Fruit fly (Drosophila melanogaster): ENCODE results near the gene Nlp.
A peak's percentile ranks its signal among the peaks of the same experiment; 100 is the strongest.

Nlp gene

dm6 chr3R:29995035-29995434 lies 9.6 kb upstream of the Nlp start, which contains the start of the genes CG7903 and Sas-6 (continued):
- TF ChIP-seq MESR4 (GFP tag; optimal IDR thresholded peaks at IDR 0.05) (peak; percentile 71), cad (GFP tag; optimal IDR thresholded peaks at IDR 0.05) (no peak), Opbp (GFP tag; IDR thresholded peaks at IDR 0.05; ENCODE audit: partially characterized antibody) (peak; percentile 60; the same call in 1 of the 3 replicates), fu2 (GFP tag; optimal IDR thresholded peaks at IDR 0.05) (no peak), trem (tag; optimal IDR thresholded peaks at IDR 0.05) (peak; percentile 33), CG14710 (tag; optimal IDR thresholded peaks at IDR 0.05) (peak; percentile 33), bigmax (GFP tag; optimal IDR thresholded peaks at IDR 0.05) (no peak), CG7963 (GFP tag; IDR thresholded peaks at IDR 0.05; ENCODE audit: partially characterized antibody) (peak; percentile 71; the same call in 2 of the 3 replicates), nmo (GFP tag; optimal IDR thresholded peaks at IDR 0.05) (peak; percentile 20), Sin3A (optimal IDR thresholded peaks at IDR 0.05) (peak; percentile 63), Dll (GFP tag; IDR thresholded peaks at IDR 0.05; ENCODE audit: partially characterized antibody) (peak; percentile 73), lov (optimal IDR thresholded peaks at IDR 0.05) (no peak), lov (GFP tag; IDR thresholded peaks at IDR 0.05) (no peak), pzg (GFP tag; optimal IDR thresholded peaks at IDR 0.05) (peak; percentile 74), CG10209 (GFP tag; optimal IDR thresholded peaks at IDR 0.05) (no peak), crp (GFP tag; optimal IDR thresholded peaks at IDR 0.05) (peak in 1 of 2 experiments; percentile 2), CG6791 (GFP tag; IDR thresholded peaks at IDR 0.05; ENCODE audit: partially characterized antibody) (peak; percentile 88), CG4282 (GFP tag; optimal IDR thresholded peaks at IDR 0.05) (no peak), stwl (tag; optimal IDR thresholded peaks at IDR 0.05) (peak; percentile 56), CG15514 (GFP tag; optimal IDR thresholded peaks at IDR 0.05) (peak; percentile 65), CkIIα-i1 (GFP tag; IDR thresholded peaks at IDR 0.05) (no peak), bab2 (GFP tag; optimal IDR thresholded peaks at IDR 0.05) (no peak), zf30C (GFP tag; optimal IDR thresholded peaks at IDR 0.05) (no peak), twi (tag; optimal IDR thresholded peaks at IDR 0.05) (no peak), HmgZ (tag; optimal IDR thresholded peaks at IDR 0.05) (peak; percentile 33), Antp (GFP tag; optimal IDR thresholded peaks at IDR 0.05) (no peak), Med (GFP tag) (peak; percentile 79), CG9797 (GFP tag; optimal IDR thresholded peaks at IDR 0.05) (peak; percentile 81), inv (GFP tag; IDR thresholded peaks at IDR 0.05; ENCODE audit: partially characterized antibody) (peak; percentile 66; the same call in 1 of the 2 replicates), chinmo (GFP tag; IDR thresholded peaks at IDR 0.05; ENCODE audit: partially characterized antibody) (peak; percentile 65; the same call in 1 of the 4 replicates), CG14860 (GFP tag; IDR thresholded peaks at IDR 0.05; ENCODE audit: partially characterized antibody) (peak; percentile 61), zen2 (GFP tag; IDR thresholded peaks at IDR 0.05; ENCODE audit: partially characterized antibody) (peak; percentile 48; the same call in 1 of the 3 replicates), Bgb (GFP tag; IDR thresholded peaks at IDR 0.05; ENCODE audit: partially characterized antibody) (peak; percentile 85), amos (GFP tag; IDR thresholded peaks at IDR 0.05; ENCODE audit: partially characterized antibody) (peak; percentile 78), CG10147 (GFP tag; optimal IDR thresholded peaks at IDR 0.05) (no peak), h (optimal IDR thresholded peaks at IDR 0.05) (no peak), CG34224 (GFP tag; IDR thresholded peaks at IDR 0.05; ENCODE audit: partially characterized antibody) (peak; percentile 76), CG4617 (GFP tag; optimal IDR thresholded peaks at IDR 0.05; ENCODE audit: borderline replicate concordance) (peak; percentile 81), MTF-1 (GFP tag; optimal IDR thresholded peaks at IDR 0.05; ENCODE audit: borderline replicate concordance) (no peak), Meics (GFP tag; optimal IDR thresholded peaks at IDR 0.05) (peak; percentile 92), Rfx (GFP tag; IDR thresholded peaks at IDR 0.05) (no peak), Sry-δ (GFP tag; optimal IDR thresholded peaks at IDR 0.05) (peak; percentile 94)

Data from whole organism, embryonic.